Worm (Caenorhabditis elegans) whole organism, L2 larva: ENCODE data around the gene sup-10.
A peak's percentile ranks its signal among the peaks of the same experiment; 100 is the strongest.
"Not testable (repeated sequence)": the region's sequence is repeated elsewhere in the genome, so short reads cannot be mapped to it uniquely, and the experiment has no call there.

Source experiments
- F13H6.1 ChIP-seq: sonication (generic microtip); optimal IDR thresholded peaks from 2 replicates; lab custom pipeline; 2016; ENCODE audit warnings: missing genetic modification characterization, missing compliant biosample characterization
- R02D3.7 ChIP-seq: fragments of 150-350 bp; optimal IDR thresholded peaks from 2 replicates; lab custom pipeline; 2014; ENCODE audit warnings: missing biosample characterization, missing genetic modification characterization
- Y55F3AM.14 ChIP-seq: fragments of 200-800 bp; sonication (Bioruptor generic); optimal IDR thresholded peaks from 2 replicates; lab custom pipeline; 2018; ENCODE audit warnings: mild to moderate bottlenecking, missing genetic modification characterization, missing compliant biosample characterization
- ama-1 ChIP-seq: fragments of 150-350 bp; optimal IDR thresholded peaks from 2 replicates; lab custom pipeline; 2018; ENCODE audit warnings: inconsistent platforms
- blmp-1 ChIP-seq: sonication (generic microtip); optimal IDR thresholded peaks from 2 replicates; lab custom pipeline; 2017; ENCODE audit warnings: missing genetic modification characterization, mild to moderate bottlenecking, missing compliant biosample characterization, antibody characterized with exemption, moderate library complexity; ENCODE audit not compliant: insufficient read depth
- ceh-16 ChIP-seq: fragments of 150-350 bp; optimal IDR thresholded peaks from 2 replicates; lab custom pipeline; 2014; ENCODE audit warnings: missing biosample characterization, missing genetic modification characterization
- ceh-82 ChIP-seq: fragments of 150-350 bp; optimal IDR thresholded peaks from 2 replicates; lab custom pipeline; 2014; ENCODE audit warnings: missing biosample characterization, missing genetic modification characterization
- crh-2 ChIP-seq: sonication (generic microtip); optimal IDR thresholded peaks from 2 replicates; lab custom pipeline; 2017; ENCODE audit warnings: missing biosample characterization, missing genetic modification characterization
- dmd-4 ChIP-seq: sonication (generic microtip); optimal IDR thresholded peaks from 2 replicates; lab custom pipeline; 2017; ENCODE audit warnings: missing biosample characterization, missing genetic modification characterization
- egl-27 ChIP-seq: sonication (generic microtip); optimal IDR thresholded peaks from 3 replicates; lab custom pipeline; 2017; ENCODE audit warnings: missing biosample characterization, missing genetic modification reagents, missing genetic modification characterization
- elt-3 ChIP-seq: sonication (generic microtip); optimal IDR thresholded peaks from 2 replicates; lab custom pipeline; 2017; ENCODE audit warnings: missing biosample characterization, missing genetic modification characterization
- lin-11 ChIP-seq: fragments of 150-350 bp; sonication (generic microtip); optimal IDR thresholded peaks from 2 replicates; lab custom pipeline; 2014; ENCODE audit warnings: missing biosample characterization, missing genetic modification characterization, inconsistent platforms, mixed read lengths
- lin-39 ChIP-seq: fragments of 150-350 bp; optimal IDR thresholded peaks from 2 replicates; lab custom pipeline; 2014; ENCODE audit warnings: missing biosample characterization, missing genetic modification reagents, missing genetic modification characterization
- mab-5 ChIP-seq: fragments of 150-350 bp; optimal IDR thresholded peaks from 2 replicates; lab custom pipeline; 2014; ENCODE audit warnings: missing biosample characterization, missing genetic modification characterization
- mbf-1 ChIP-seq: sonication (generic microtip); optimal IDR thresholded peaks from 2 replicates; lab custom pipeline; 2017; ENCODE audit warnings: missing biosample characterization, missing genetic modification characterization
- nhr-10 ChIP-seq: sonication (generic microtip); optimal IDR thresholded peaks from 2 replicates; lab custom pipeline; 2017; ENCODE audit warnings: missing biosample characterization, missing genetic modification characterization
- nhr-11 ChIP-seq: fragments of 150-350 bp; optimal IDR thresholded peaks from 2 replicates; lab custom pipeline; 2014; ENCODE audit warnings: missing biosample characterization, missing genetic modification characterization
- nhr-12 ChIP-seq: fragments of 150-350 bp; optimal IDR thresholded peaks from 2 replicates; lab custom pipeline; 2014; ENCODE audit warnings: missing biosample characterization, missing genetic modification characterization
- nhr-21 ChIP-seq: fragments of 150-350 bp; optimal IDR thresholded peaks from 2 replicates; lab custom pipeline; 2014; ENCODE audit warnings: missing biosample characterization, missing genetic modification characterization
- nhr-25 ChIP-seq: fragments of 150-350 bp; sonication (generic microtip); optimal IDR thresholded peaks from 3 replicates; lab custom pipeline; 2014; ENCODE audit warnings: missing biosample characterization, missing genetic modification characterization
- nhr-77 ChIP-seq: fragments of 150-350 bp; optimal IDR thresholded peaks from 2 replicates; lab custom pipeline; 2014; ENCODE audit warnings: missing biosample characterization, missing genetic modification characterization
- sem-4 ChIP-seq: fragments of 150-350 bp; optimal IDR thresholded peaks from 2 replicates; lab custom pipeline; 2014; ENCODE audit warnings: missing biosample characterization, missing genetic modification reagents, missing genetic modification characterization
- skn-1 ChIP-seq: sonication (generic microtip); optimal IDR thresholded peaks from 2 replicates; lab custom pipeline; 2017; ENCODE audit warnings: missing biosample characterization, missing genetic modification characterization
- sma-3 ChIP-seq: sonication (generic microtip); optimal IDR thresholded peaks from 2 replicates; lab custom pipeline; 2016; ENCODE audit warnings: missing genetic modification reagents, missing genetic modification characterization, missing compliant biosample characterization
- sma-9 ChIP-seq, 2 experiments: fragments of 150-350 bp in 1 of 2; sonication (generic microtip) in 1 of 2; optimal IDR thresholded peaks; 2 replicates each; lab custom pipeline; 2014 to 2016; ENCODE audit warnings: missing genetic modification characterization in 2 of 2, mild to moderate bottlenecking in 1 of 2, missing biosample characterization in 1 of 2, missing compliant biosample characterization in 1 of 2, missing genetic modification reagents in 1 of 2, moderate library complexity in 1 of 2
- unc-55 ChIP-seq: fragments of 150-350 bp; sonication (generic microtip); optimal IDR thresholded peaks from 3 replicates; lab custom pipeline; 2014; ENCODE audit warnings: missing biosample characterization, missing genetic modification reagents, missing genetic modification characterization
- ztf-1 ChIP-seq: fragments of 200-800 bp; sonication (Bioruptor generic); conservative IDR thresholded peaks from 2 replicates; pipeline ENCODE4 v1.3.6; 2022; ENCODE audit warnings: missing genetic modification characterization, missing compliant biosample characterization
- ztf-11 ChIP-seq: sonication (generic microtip); optimal IDR thresholded peaks from 2 replicates; lab custom pipeline; 2017; ENCODE audit warnings: missing biosample characterization, missing genetic modification characterization
- ztf-4 ChIP-seq: fragments of 150-350 bp; optimal IDR thresholded peaks from 2 replicates; lab custom pipeline; 2014; ENCODE audit warnings: missing biosample characterization, missing genetic modification characterization

The sup-10 gene

DNA sequence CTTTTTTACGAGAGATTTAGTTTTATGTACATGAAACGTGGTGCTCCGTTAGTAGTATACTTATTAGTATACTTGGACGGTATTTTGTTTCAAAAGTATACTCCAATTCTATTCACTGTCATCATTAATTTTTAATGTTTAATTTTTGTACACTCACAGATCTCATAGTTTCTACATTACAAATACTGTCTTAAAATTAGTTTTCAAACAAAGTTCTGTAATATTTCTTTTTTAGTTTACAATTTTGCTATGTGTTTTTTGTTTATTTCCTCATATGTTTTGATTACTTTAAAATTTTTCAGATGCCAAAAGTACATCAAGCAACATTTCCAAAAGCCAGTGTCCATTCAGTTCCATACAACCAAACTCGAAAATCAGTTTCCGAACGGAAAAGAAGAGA is 22.6 kb downstream of the sup-10 start, which contains the start of gene hlh-28:
hlh-28 (plus strand) TSS at position 301 of the 400 bp plus-strand sequence.
- not testable (repeated sequence) for TF ChIP-seq ztf-11; nhr-25 (tag; lab: Kevin White, UChicago); lin-39 (tag; lab: Kevin White, UChicago)

DNA sequence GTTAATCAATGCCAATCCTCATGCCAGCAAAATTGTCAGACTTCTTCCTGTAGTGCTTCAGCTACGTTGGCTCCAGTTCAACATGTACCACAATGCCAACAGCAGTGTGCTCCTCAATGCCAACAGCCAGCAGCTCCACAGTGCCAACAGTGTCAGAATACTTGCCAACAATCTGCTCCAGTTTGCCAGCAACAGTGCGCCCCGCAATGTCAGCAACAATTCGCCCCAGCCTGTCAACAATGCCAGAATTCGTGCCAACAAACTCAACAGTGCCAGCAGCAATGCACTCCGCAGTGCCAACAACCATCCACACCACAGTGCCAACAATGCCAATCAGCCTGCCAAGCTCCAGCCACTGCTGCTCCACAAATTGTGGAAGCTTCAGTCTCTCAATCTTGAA is 25.6 kb downstream of the sup-10 start:
- TF ChIP-seq crh-2 (tag; lab: Kevin White, UChicago), result no peak

- TF ChIP-seq dmd-4 (tag; lab: Kevin White, UChicago) (no peak), egl-27 (no peak), sem-4 (tag; lab: Kevin White, UChicago) (peak; percentile 51), nhr-77 (tag; lab: Kevin White, UChicago) (no peak)
These were observed 34.1 kb downstream of the sup-10 start for ce11 chrX:17562195-17562594.

DNA sequence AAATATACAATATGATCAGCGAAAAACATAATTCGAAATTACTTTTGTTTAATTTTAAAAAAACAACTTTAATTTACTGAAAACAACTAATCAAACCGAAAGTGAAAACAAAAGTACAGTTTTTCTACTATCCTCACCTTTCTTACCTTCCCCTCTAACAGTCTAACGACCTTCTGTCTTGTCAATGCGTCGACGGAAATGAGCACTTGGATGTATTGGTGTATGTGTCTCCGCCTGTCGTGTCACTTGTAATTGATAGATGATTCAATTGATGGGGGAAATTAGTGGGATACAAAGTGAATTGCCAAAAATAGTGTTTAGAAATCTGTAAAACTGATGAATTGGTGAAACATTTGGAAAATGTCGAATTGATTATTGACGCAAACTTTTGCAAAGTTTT is 35.3 kb downstream of the sup-10 start, which contains the start of gene F31A3.5:
F31A3.5 (minus strand) TSS at position 200 of the 400 bp plus-strand sequence.
- no peak for TF ChIP-seq lin-11
- TF ChIP-seq skn-1, result no peak
- no peak for TF ChIP-seq unc-55 (GFP tag; lab: Kevin White, UChicago)
- no peak for TF ChIP-seq Y55F3AM.14 (GFP tag; lab: Kevin White, UChicago)
- TF ChIP-seq blmp-1 (tag; lab: Kevin White, UChicago), result no peak
- TF ChIP-seq nhr-11 (tag; lab: Kevin White, UChicago), result no peak
- TF ChIP-seq elt-3 (tag; lab: Kevin White, UChicago), result no peak
- TF ChIP-seq ceh-82 (tag; lab: Kevin White, UChicago), result no peak
- TF ChIP-seq nhr-21 (tag; lab: Kevin White, UChicago), result no peak
- no peak for TF ChIP-seq ztf-4 (tag; lab: Kevin White, UChicago)
- TF ChIP-seq ztf-11, result no peak
- TF ChIP-seq F13H6.1, result no peak
- TF ChIP-seq nhr-10 (tag; lab: Kevin White, UChicago), result no peak
- TF ChIP-seq sma-9 (GFP tag; optimal IDR thresholded peaks at IDR 0.05; lab: Kevin White, UChicago), result no peak
- no peak for TF ChIP-seq sma-9 (tag; optimal IDR thresholded peaks at IDR 0.05; lab: Kevin White, UChicago)
- TF ChIP-seq ama-1 (lab: Kevin White, UChicago), result no peak
- no peak for TF ChIP-seq mab-5 (tag; lab: Kevin White, UChicago)
- no peak for TF ChIP-seq nhr-25 (tag; lab: Kevin White, UChicago)
- TF ChIP-seq R02D3.7 (tag; lab: Kevin White, UChicago), result no peak

ce11 chrX:17567378-17567777 is 39.2 kb downstream of the sup-10 start, which contains the start of gene F39B3.7:
Gene F39B3.7 (minus strand): TSS chrX:17567478.
- TF ChIP-seq ztf-1 (GFP tag; lab: Robert Waterston, UW) (no peak), mbf-1 (tag; lab: Kevin White, UChicago) (no peak), ama-1 (lab: Kevin White, UChicago) (no peak), ztf-4 (tag; lab: Kevin White, UChicago) (no peak), lin-11 (no peak), ceh-16 (tag; lab: Kevin White, UChicago) (no peak), sma-9 (GFP tag; optimal IDR thresholded peaks at IDR 0.05; lab: Kevin White, UChicago) (no peak), sma-9 (tag; optimal IDR thresholded peaks at IDR 0.05; lab: Kevin White, UChicago) (no peak), nhr-12 (tag; lab: Kevin White, UChicago) (no peak), sma-3 (GFP tag; lab: Kevin White, UChicago) (no peak), mab-5 (tag; lab: Kevin White, UChicago) (no peak)
- TF ChIP-seq, all 48 proteins: peak for 0

DNA sequence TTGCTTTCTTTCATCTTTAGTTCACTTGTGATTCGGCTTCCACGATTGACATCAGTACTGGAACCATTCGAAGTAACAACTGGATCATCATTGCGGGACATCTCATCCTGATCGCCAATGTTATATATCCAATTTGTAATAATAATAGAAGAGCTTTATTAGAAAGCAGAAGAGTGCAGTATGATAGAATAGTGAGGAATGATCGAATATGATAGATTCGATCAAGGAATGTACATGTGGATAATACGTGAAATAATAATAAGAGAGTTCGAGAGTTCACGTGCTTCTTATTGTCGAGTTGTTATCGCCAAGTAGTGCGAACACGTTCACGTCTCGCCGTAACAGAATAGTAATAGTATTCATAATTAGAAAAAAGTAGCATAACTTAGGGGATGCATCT is 50.9 kb downstream of the sup-10 start, which contains the start of gene F39B3.3:
F39B3.3 (minus strand) TSS at position 101 of the 400 bp plus-strand sequence.
- TF ChIP-seq nhr-77, nhr-21, mab-5 (tag; lab: Kevin White, UChicago): not testable (repeated sequence)
